Worm (Caenorhabditis elegans): Measurements from ENCODE around the gene ubh-4.

The ubh-4 gene

ce11 chrII:8004752-8005151, 34.6 kb downstream of the ubh-4 start:
- TF ChIP-seq fkh-10 (GFP tag; optimal IDR thresholded peaks at IDR 0.05) (no peak), pqm-1 (tag; optimal IDR thresholded peaks at IDR 0.05) (peak; percentile 70), elt-2 (tag; optimal IDR thresholded peaks at IDR 0.05) (peak; percentile 27)

ce11 chrII:8004157-8004556, 35.2 kb downstream of the ubh-4 start, which contains the start of gene pgp-11:
pgp-11 (minus strand) TSS chrII:8004257.
- TF ChIP-seq zag-1 (tag; optimal IDR thresholded peaks at IDR 0.05), result no peak

- TF ChIP-seq nhr-25 (tag; optimal IDR thresholded peaks at IDR 0.05) (no peak), ama-1 (optimal IDR thresholded peaks at IDR 0.05) (no peak), elt-1 (tag; optimal IDR thresholded peaks at IDR 0.05) (no peak), ztf-11 (tag; optimal IDR thresholded peaks at IDR 0.05) (no peak), nfya-1 (tag; optimal IDR thresholded peaks at IDR 0.05; ENCODE audit: insufficient read depth) (no peak), ceh-82 (tag; optimal IDR thresholded peaks at IDR 0.05) (no peak), zag-1 (tag; optimal IDR thresholded peaks at IDR 0.05) (no peak), lin-15B (tag; optimal IDR thresholded peaks at IDR 0.05) (no peak), pha-4 (tag; optimal IDR thresholded peaks at IDR 0.05) (peak; percentile 13), lin-39 (tag; optimal IDR thresholded peaks at IDR 0.05) (no peak), pqm-1 (tag; optimal IDR thresholded peaks at IDR 0.05) (peak; percentile 75), hmg-11 (tag; optimal IDR thresholded peaks at IDR 0.05) (no peak), nhr-28 (tag; optimal IDR thresholded peaks at IDR 0.05) (no peak), skn-1 (tag; optimal IDR thresholded peaks at IDR 0.05) (no peak), elt-2 (tag; optimal IDR thresholded peaks at IDR 0.05) (peak; percentile 86)
Measured at ce11 chrII:8001428-8001827, 38.0 kb downstream of the ubh-4 start.

- TF ChIP-seq mdl-1 (tag; optimal IDR thresholded peaks at IDR 0.05) (no peak), nhr-28 (tag; optimal IDR thresholded peaks at IDR 0.05) (no peak), lin-15B (tag; optimal IDR thresholded peaks at IDR 0.05) (no peak), egl-5 (tag; optimal IDR thresholded peaks at IDR 0.05) (no peak), nhr-23 (tag; optimal IDR thresholded peaks at IDR 0.05) (no peak), fkh-2 (tag; optimal IDR thresholded peaks at IDR 0.05) (no peak), skn-1 (tag; optimal IDR thresholded peaks at IDR 0.05) (no peak), pqm-1 (tag; optimal IDR thresholded peaks at IDR 0.05) (no peak), daf-12 (tag; optimal IDR thresholded peaks at IDR 0.05) (no peak), fos-1 (tag; optimal IDR thresholded peaks at IDR 0.05) (no peak), jun-1 (tag; optimal IDR thresholded peaks at IDR 0.05) (no peak), egl-27 (tag; optimal IDR thresholded peaks at IDR 0.05) (no peak), elt-3 (tag; optimal IDR thresholded peaks at IDR 0.05) (no peak), ZK546.5 (tag; optimal IDR thresholded peaks at IDR 0.05) (no peak), nfya-1 (tag; optimal IDR thresholded peaks at IDR 0.05; ENCODE audit: insufficient read depth) (no peak), sea-2 (GFP tag; optimal IDR thresholded peaks at IDR 0.05) (no peak), nhr-11 (tag; optimal IDR thresholded peaks at IDR 0.05) (no peak)
Measured at ce11 chrII:7991279-7991678, 48.1 kb downstream of the ubh-4 start.

- peak; percentile 69 for TF ChIP-seq fkh-10 (GFP tag; optimal IDR thresholded peaks at IDR 0.05)
- no peak for TF ChIP-seq daf-12 (tag; optimal IDR thresholded peaks at IDR 0.05)
Measured at ce11 chrII:7990192-7990591, 49.2 kb downstream of the ubh-4 start.
